Worm (Caenorhabditis elegans): Measurements from ENCODE around the gene lge-1.

- TF ChIP-seq C08G9.2 (tag; optimal IDR thresholded peaks at IDR 0.05) = no peak
- TF ChIP-seq ets-4 (tag; optimal IDR thresholded peaks at IDR 0.05) = no peak
- no peak for TF ChIP-seq elt-2 (tag; optimal IDR thresholded peaks at IDR 0.05)
- TF ChIP-seq pqm-1 (tag; optimal IDR thresholded peaks at IDR 0.05) = no peak
- no peak for TF ChIP-seq tbx-2 (tag; optimal IDR thresholded peaks at IDR 0.05)
- no peak for TF ChIP-seq elt-4 (tag; optimal IDR thresholded peaks at IDR 0.05)
- no peak for TF ChIP-seq pha-4 (tag; optimal IDR thresholded peaks at IDR 0.05)
- TF ChIP-seq lin-11 (tag; optimal IDR thresholded peaks at IDR 0.05) = no peak
- TF ChIP-seq pha-2 (tag; optimal IDR thresholded peaks at IDR 0.05) = no peak
- no peak for TF ChIP-seq dmd-4 (tag; optimal IDR thresholded peaks at IDR 0.05; ENCODE audit: borderline replicate concordance)
- TF ChIP-seq K02D7.2 (tag; optimal IDR thresholded peaks at IDR 0.05) = no peak
- TF ChIP-seq hlh-13 (GFP tag; optimal IDR thresholded peaks at IDR 0.05) = no peak
Observed at ce11 chrX:10991352-10992172, 25.2 kb downstream of the lge-1 start.

Data from whole organism, late embryonic.